Fruit fly (Drosophila melanogaster) whole organism, embryonic: ENCODE results near the gene 5-HT7.
A peak's percentile ranks its signal among the peaks of the same experiment; 100 is the strongest.

Experiments
- Bdp1 ChIP-seq: fragments of 200-800 bp; sonication (Bioruptor generic); optimal IDR thresholded peaks from 3 replicates; lab custom pipeline; 2016; ENCODE audit warnings: missing biosample characterization, missing genetic modification characterization
- CG10147 ChIP-seq: fragments of 200-800 bp; sonication (Bioruptor generic); optimal IDR thresholded peaks from 2 replicates; lab custom pipeline; 2019; ENCODE audit warnings: missing biosample characterization, mild to moderate bottlenecking, missing genetic modification characterization, moderate library complexity
- CG10274 ChIP-seq: fragments of 200-800 bp; sonication (Bioruptor generic); optimal IDR thresholded peaks from 3 replicates; lab custom pipeline; 2017; ENCODE audit warnings: missing biosample characterization, mild to moderate bottlenecking, missing genetic modification characterization
- CG12236 ChIP-seq: fragments of 200-800 bp; sonication (Bioruptor generic); optimal IDR thresholded peaks from 2 replicates; lab custom pipeline; 2016; ENCODE audit warnings: missing biosample characterization, missing genetic modification characterization
- CG14441 ChIP-seq: fragments of 200-800 bp; sonication (Bioruptor generic); IDR thresholded peaks from 2 replicates; pipeline ENCODE4 v1.3.6; 2022; ENCODE audit warnings: missing biosample characterization, missing genetic modification characterization
- CG1603 ChIP-seq: fragments of 200-800 bp; sonication (Bioruptor generic); optimal IDR thresholded peaks from 2 replicates; lab custom pipeline; 2019; ENCODE audit warnings: missing biosample characterization, mild to moderate bottlenecking, missing genetic modification characterization, moderate library complexity
- CG16779 ChIP-seq: fragments of 200-800 bp; sonication (Bioruptor generic); IDR thresholded peaks from 2 replicates; pipeline ENCODE4 v1.3.6; 2022; ENCODE audit warnings: missing biosample characterization, missing genetic modification characterization
- CG2120 ChIP-seq: fragments of 200-800 bp; sonication (Bioruptor generic); optimal IDR thresholded peaks from 3 replicates; lab custom pipeline; 2016; ENCODE audit warnings: missing biosample characterization, missing genetic modification characterization
- CG2199 ChIP-seq: fragments of 200-800 bp; sonication (Bioruptor generic); IDR thresholded peaks from 3 replicates; pipeline ENCODE4 v1.3.6; 2022; ENCODE audit warnings: missing biosample characterization, missing genetic modification characterization
- CG30020 ChIP-seq: fragments of 200-800 bp; optimal IDR thresholded peaks from 2 replicates; lab custom pipeline; 2019; ENCODE audit warnings: missing biosample characterization, mild to moderate bottlenecking, missing genetic modification characterization, moderate library complexity
- CG31224 ChIP-seq: fragments of 200-800 bp; sonication (Bioruptor generic); IDR thresholded peaks from 2 replicates; pipeline ENCODE4 v1.3.6; 2022; ENCODE audit warnings: missing biosample characterization, missing genetic modification characterization
- CG31365 ChIP-seq: fragments of 200-800 bp; sonication (Bioruptor generic); optimal IDR thresholded peaks from 2 replicates; lab custom pipeline; 2018; ENCODE audit warnings: missing biosample characterization, mild to moderate bottlenecking, missing genetic modification characterization
- CG4854 ChIP-seq: fragments of 200-800 bp; sonication (Bioruptor generic); optimal IDR thresholded peaks from 2 replicates; lab custom pipeline; 2016; ENCODE audit warnings: missing biosample characterization, missing genetic modification characterization, inconsistent platforms
- CG7271 ChIP-seq: fragments of 200-800 bp; sonication (Bioruptor generic); optimal IDR thresholded peaks from 2 replicates; lab custom pipeline; 2018; ENCODE audit warnings: missing biosample characterization, mild to moderate bottlenecking, missing genetic modification characterization, moderate library complexity
- Chrac-16 ChIP-seq: fragments of 200-800 bp; sonication (Bioruptor generic); optimal IDR thresholded peaks from 3 replicates; lab custom pipeline; 2016; ENCODE audit warnings: missing biosample characterization, missing genetic modification characterization
- Dip2 ChIP-seq: fragments of 200-800 bp; sonication (Bioruptor generic); IDR thresholded peaks from 2 replicates; pipeline ENCODE4 v1.3.6; 2022; ENCODE audit warnings: missing biosample characterization, missing genetic modification characterization
- E2f1 ChIP-seq: fragments of 200-800 bp; sonication (Bioruptor generic); IDR thresholded peaks from 2 replicates; pipeline ENCODE4 v1.3.6; 2022; ENCODE audit warnings: missing biosample characterization, missing genetic modification characterization
- Elba2 ChIP-seq: fragments of 200-800 bp; sonication (Bioruptor generic); optimal IDR thresholded peaks from 3 replicates; lab custom pipeline; 2016; ENCODE audit warnings: missing biosample characterization, missing genetic modification characterization
- HLH4C ChIP-seq: fragments of 200-800 bp; sonication (Bioruptor generic); IDR thresholded peaks from 3 replicates; pipeline ENCODE4 v1.3.6; 2022; ENCODE audit warnings: missing biosample characterization, missing genetic modification characterization; ENCODE audit not compliant: partially characterized antibody
- Hand ChIP-seq: fragments of 200-800 bp; sonication (Bioruptor generic); optimal IDR thresholded peaks from 2 replicates; lab custom pipeline; 2017; ENCODE audit warnings: mild to moderate bottlenecking, missing biosample characterization, missing genetic modification reagents, missing genetic modification characterization
- Hr3 ChIP-seq: fragments of 200-800 bp; sonication (Bioruptor generic); optimal IDR thresholded peaks from 3 replicates; lab custom pipeline; 2016; ENCODE audit warnings: missing biosample characterization, missing genetic modification characterization
- Kr ChIP-seq: fragments of 200-800 bp; sonication (Bioruptor generic); optimal IDR thresholded peaks from 2 replicates; lab custom pipeline; 2017; ENCODE audit warnings: missing biosample characterization, mild to moderate bottlenecking, missing genetic modification characterization
- NK7.1 ChIP-seq: fragments of 200-800 bp; sonication (Bioruptor generic); optimal IDR thresholded peaks from 3 replicates; lab custom pipeline; 2016; ENCODE audit warnings: missing biosample characterization, missing genetic modification characterization
- Nf-YA ChIP-seq: fragments of 200-800 bp; sonication (Bioruptor generic); IDR thresholded peaks from 2 replicates; pipeline ENCODE4 v1.3.6; 2022; ENCODE audit warnings: missing biosample characterization, missing genetic modification characterization
- Ssrp ChIP-seq: fragments of 200-800 bp; sonication (Bioruptor generic); optimal IDR thresholded peaks from 2 replicates; lab custom pipeline; 2018; ENCODE audit warnings: missing biosample characterization, mild to moderate bottlenecking, missing genetic modification characterization, moderate library complexity
- ap ChIP-seq: fragments of 200-800 bp; sonication (Bioruptor generic); IDR thresholded peaks from 2 replicates; pipeline ENCODE4 v1.3.6; 2022; ENCODE audit warnings: missing biosample characterization, missing genetic modification characterization
- corto ChIP-seq: fragments of 200-800 bp; sonication (Bioruptor generic); optimal IDR thresholded peaks from 2 replicates; lab custom pipeline; 2016; ENCODE audit warnings: missing biosample characterization, mild to moderate bottlenecking, missing genetic modification characterization, moderate library complexity
- crp ChIP-seq, 2 experiments: fragments of 200-800 bp; sonication (Bioruptor generic); optimal IDR thresholded peaks; 2 replicates in 1 of 2; 3 replicates in 1 of 2; lab custom pipeline; 2017; ENCODE audit warnings: missing biosample characterization in 2 of 2, missing genetic modification characterization in 2 of 2, mild to moderate bottlenecking in 1 of 2, moderate library complexity in 1 of 2
- dan ChIP-seq: fragments of 200-800 bp; sonication (Bioruptor generic); IDR thresholded peaks from 2 replicates; pipeline ENCODE4 v1.3.6; 2022; ENCODE audit warnings: missing biosample characterization, missing genetic modification characterization
- dmrt99B ChIP-seq: fragments of 200-800 bp; sonication (Bioruptor generic); optimal IDR thresholded peaks from 2 replicates; lab custom pipeline; 2018; ENCODE audit warnings: missing biosample characterization, mild to moderate bottlenecking, missing genetic modification characterization, moderate library complexity
- ems ChIP-seq: fragments of 200-800 bp; sonication (Bioruptor generic); optimal IDR thresholded peaks from 3 replicates; lab custom pipeline; 2016; ENCODE audit warnings: missing biosample characterization, missing genetic modification characterization
- en ChIP-seq: fragments of 200-800 bp; sonication (Bioruptor generic); optimal IDR thresholded peaks from 2 replicates; lab custom pipeline; 2016; ENCODE audit warnings: missing biosample characterization, missing genetic modification characterization
- exex ChIP-seq: fragments of 200-800 bp; sonication (Bioruptor generic); optimal IDR thresholded peaks from 4 replicates; lab custom pipeline; 2018; ENCODE audit warnings: missing biosample characterization, mild to moderate bottlenecking, missing genetic modification characterization, moderate library complexity
- grau ChIP-seq: fragments of 200-800 bp; optimal IDR thresholded peaks from 3 replicates; lab custom pipeline; 2019; ENCODE audit warnings: missing biosample characterization, mild to moderate bottlenecking, missing genetic modification characterization, moderate library complexity
- kah ChIP-seq: fragments of 200-800 bp; sonication (Bioruptor generic); optimal IDR thresholded peaks from 2 replicates; lab custom pipeline; 2018; ENCODE audit warnings: missing biosample characterization, mild to moderate bottlenecking, missing genetic modification characterization
- klu ChIP-seq: fragments of 200-800 bp; sonication (Bioruptor generic); IDR thresholded peaks from 2 replicates; pipeline ENCODE4 v1.3.6; 2022; ENCODE audit warnings: missing biosample characterization, missing genetic modification characterization
- lov ChIP-seq, 2 experiments: fragments of 200-800 bp in 1 of 2; fragments of >200 bp in 1 of 2; sonication (Bioruptor generic) in 1 of 2; IDR thresholded peaks in 1 of 2; optimal IDR thresholded peaks in 1 of 2; 2 replicates in 1 of 2; 3 replicates in 1 of 2; pipeline versions ENCODE4 v1.3.6 to Lab custom; 2017 to 2022; ENCODE audit warnings: missing biosample characterization in 1 of 2, missing genetic modification characterization in 1 of 2
- pho ChIP-seq: fragments of 200-800 bp; sonication (Bioruptor generic); optimal IDR thresholded peaks from 2 replicates; lab custom pipeline; 2016; ENCODE audit warnings: missing biosample characterization, missing genetic modification characterization
- pros ChIP-seq: fragments of 200-800 bp; sonication (Bioruptor generic); optimal IDR thresholded peaks from 3 replicates; lab custom pipeline; 2019; ENCODE audit warnings: missing biosample characterization, mild to moderate bottlenecking, missing genetic modification characterization, moderate library complexity
- pum ChIP-seq: fragments of 200-800 bp; sonication (Bioruptor generic); optimal IDR thresholded peaks from 2 replicates; lab custom pipeline; 2016; ENCODE audit warnings: missing biosample characterization, missing genetic modification characterization
- shn ChIP-seq: fragments of 200-800 bp; sonication (Bioruptor generic); optimal IDR thresholded peaks from 3 replicates; lab custom pipeline; 2016; ENCODE audit warnings: missing biosample characterization, missing genetic modification characterization
- sna ChIP-seq: fragments of 200-800 bp; sonication (Bioruptor generic); IDR thresholded peaks from 2 replicates; pipeline ENCODE4 v1.3.6; 2022; ENCODE audit warnings: missing biosample characterization, missing genetic modification characterization; ENCODE audit not compliant: partially characterized antibody
- so ChIP-seq: fragments of 200-800 bp; sonication (Bioruptor generic); IDR thresholded peaks from 3 replicates; pipeline ENCODE4 v1.3.6; 2022; ENCODE audit warnings: missing biosample characterization, missing genetic modification characterization
- tap ChIP-seq: fragments of 200-800 bp; optimal IDR thresholded peaks from 3 replicates; lab custom pipeline; 2019; ENCODE audit warnings: missing biosample characterization, mild to moderate bottlenecking, missing genetic modification characterization, moderate library complexity
- tin ChIP-seq: fragments of 200-800 bp; sonication (Bioruptor generic); optimal IDR thresholded peaks from 3 replicates; lab custom pipeline; 2016; ENCODE audit warnings: missing biosample characterization, missing genetic modification characterization
- tll ChIP-seq, 2 experiments: fragments of 200-800 bp in 1 of 2; fragments of >200 bp in 1 of 2; sonication (Bioruptor generic) in 1 of 2; optimal IDR thresholded peaks; 2 replicates each; lab custom pipeline; 2017 to 2019; ENCODE audit warnings: missing biosample characterization in 2 of 2, missing genetic modification characterization in 2 of 2, mild to moderate bottlenecking in 1 of 2, moderate library complexity in 1 of 2
- trh ChIP-seq: fragments of 200-800 bp; sonication (Bioruptor generic); optimal IDR thresholded peaks from 2 replicates; lab custom pipeline; 2016; ENCODE audit warnings: missing biosample characterization, missing genetic modification characterization
- z ChIP-seq: fragments of 200-800 bp; sonication (Bioruptor generic); IDR thresholded peaks from 3 replicates; pipeline ENCODE4 v1.3.6; 2022; ENCODE audit warnings: missing biosample characterization, missing genetic modification characterization

5-HT7 gene

dm6 chr3R:31059807-31060707 is 43.4 kb upstream of the 5-HT7 start (continued):
- TF ChIP-seq pum (GFP tag; lab: Kevin White, UChicago) (peak; percentile 7), klu (GFP tag; lab: Robert Waterston, UW) (no peak), trh (GFP tag; lab: Kevin White, UChicago) (peak; percentile 18), so (GFP tag; lab: Robert Waterston, UW) (peak; percentile 38; the same call in 1 of the 3 replicates), CG4854 (no peak), CG1603 (peak; percentile 47), corto (GFP tag; lab: Kevin White, UChicago) (no peak), CG10147 (GFP tag; lab: Kevin White, UChicago) (no peak), kah (GFP tag; lab: Kevin White, UChicago) (no peak), CG31224 (no peak), en (no peak), dmrt99B (peak; percentile 44), Nf-YA (GFP tag; lab: Robert Waterston, UW) (no peak), grau (tag; lab: Kevin White, UChicago) (peak; percentile 38), CG10274 (GFP tag; lab: Kevin White, UChicago) (peak; percentile 10), tll (GFP tag; optimal IDR thresholded peaks at IDR 0.05; lab: Kevin White, UChicago) (no peak), Hr3 (GFP tag; lab: Kevin White, UChicago) (no peak), Ssrp (peak; percentile 13), Hand (GFP tag; lab: Kevin White, UChicago) (no peak), pros (GFP tag; lab: Kevin White, UChicago) (no peak), sna (GFP tag; lab: Robert Waterston, UW) (no peak), pho (GFP tag; lab: Kevin White, UChicago) (peak; percentile 47), tap (no peak), Bdp1 (peak; percentile 31), exex (tag; lab: Kevin White, UChicago) (no peak), ap (peak; percentile 40), z (GFP tag; lab: Robert Waterston, UW) (no peak), Kr (GFP tag; lab: Kevin White, UChicago) (no peak), CG31365 (no peak), HLH4C (0 out of 3 replicates have a peak, but pooled peaks have one; percentile 38), tin (GFP tag; lab: Kevin White, UChicago) (peak; percentile 26), CG2120 (GFP tag; lab: Kevin White, UChicago) (peak; percentile 20), NK7.1 (GFP tag; lab: Kevin White, UChicago) (no peak), CG2199 (GFP tag; lab: Robert Waterston, UW) (no peak), shn (GFP tag; lab: Kevin White, UChicago) (peak; percentile 20), dan (GFP tag; lab: Robert Waterston, UW) (no peak), CG7271 (tag; lab: Kevin White, UChicago) (no peak), CG16779 (GFP tag; lab: Robert Waterston, UW) (no peak), E2f1 (GFP tag; lab: Robert Waterston, UW) (peak; percentile 39; the same call in 1 of the 2 replicates), ems (GFP tag; lab: Kevin White, UChicago) (no peak), crp (GFP tag; optimal IDR thresholded peaks at IDR 0.05; lab: Kevin White, UChicago) (no peak), CG30020 (tag; lab: Kevin White, UChicago) (no peak), lov (optimal IDR thresholded peaks at IDR 0.05; lab: Kevin White, UChicago) (no peak), lov (GFP tag; IDR thresholded peaks at IDR 0.05; lab: Robert Waterston, UW) (0 out of 3 replicates have a peak, but pooled peaks have one; percentile 51), CG12236 (GFP tag; lab: Kevin White, UChicago) (peak; percentile 2), Chrac-16 (GFP tag; lab: Kevin White, UChicago) (peak; percentile 49), Dip2 (GFP tag; lab: Robert Waterston, UW) (no peak), Elba2 (GFP tag; lab: Kevin White, UChicago) (peak; percentile 90), CG14441 (peak; percentile 37; the same call in 1 of the 2 replicates)
